Fruit fly (Drosophila melanogaster): ENCODE results near the gene Trmt112.

dm6 chr3L:21226309-21226708 is 9.7 kb upstream of the Trmt112 start, which contains the start of gene Eip78C:
- no peak for TF ChIP-seq CG32767 (GFP tag; IDR thresholded peaks at IDR 0.05)
- TF ChIP-seq lola (GFP tag; optimal IDR thresholded peaks at IDR 0.05): no peak
- TF ChIP-seq CG13775 (GFP tag; optimal IDR thresholded peaks at IDR 0.05): no peak
- no peak for TF ChIP-seq CG2678 (tag; optimal IDR thresholded peaks at IDR 0.05)
- no peak for TF ChIP-seq h (optimal IDR thresholded peaks at IDR 0.05)
- no peak for TF ChIP-seq CG16815 (GFP tag; optimal IDR thresholded peaks at IDR 0.05)
- no peak for TF ChIP-seq lilli (GFP tag; optimal IDR thresholded peaks at IDR 0.05)
- no peak for TF ChIP-seq CG17359 (tag; optimal IDR thresholded peaks at IDR 0.05)
- no peak for TF ChIP-seq CG7987 (GFP tag; optimal IDR thresholded peaks at IDR 0.05)
- no peak for TF ChIP-seq CG33557 (GFP tag; optimal IDR thresholded peaks at IDR 0.05)
- TF ChIP-seq usp (GFP tag; optimal IDR thresholded peaks at IDR 0.05): no peak
- no peak for TF ChIP-seq CG8478 (optimal IDR thresholded peaks at IDR 0.05)
- no peak for TF ChIP-seq CG10462 (GFP tag; optimal IDR thresholded peaks at IDR 0.05)
- TF ChIP-seq CG7745 (tag; optimal IDR thresholded peaks at IDR 0.05): no peak
